Fruit fly (Drosophila melanogaster) whole organism, wandering third instar larva: ENCODE measurements around the gene bowl.

ENCODE experiments used
- Dif ChIP-seq: fragments of 200-275, 200-300 bp; sonication (Bioruptor generic); optimal IDR thresholded peaks from 2 replicates; lab custom pipeline; 2018; ENCODE audit warnings: missing biosample characterization, missing genetic modification characterization; ENCODE audit not compliant: partially characterized antibody
- Hr83 ChIP-seq: fragments of 200-300 bp; sonication (Bioruptor generic); optimal IDR thresholded peaks from 2 replicates; lab custom pipeline; 2016; ENCODE audit warnings: missing biosample characterization, mild to moderate bottlenecking, missing genetic modification characterization, moderate library complexity; ENCODE audit not compliant: poor library complexity, severe bottlenecking
- N ChIP-seq: fragments of >200 bp; optimal IDR thresholded peaks from 2 replicates; lab custom pipeline; 2018; ENCODE audit warnings: missing biosample characterization, missing external identifiers, missing genetic modification characterization
- OdsH ChIP-seq: fragments of 200-800 bp; sonication (Bioruptor generic); optimal IDR thresholded peaks from 2 replicates; lab custom pipeline; 2016; ENCODE audit warnings: missing biosample characterization, mild to moderate bottlenecking, missing genetic modification characterization
- fru ChIP-seq: fragments of 200-800 bp; sonication (Bioruptor generic); optimal IDR thresholded peaks from 3 replicates; lab custom pipeline; 2016; ENCODE audit warnings: missing biosample characterization, mild to moderate bottlenecking, missing genetic modification characterization
- pan ChIP-seq: fragments of >200 bp; optimal IDR thresholded peaks from 2 replicates; lab custom pipeline; 2017
- psq ChIP-seq: fragments of 200-800 bp; sonication (Bioruptor generic); optimal IDR thresholded peaks from 3 replicates; lab custom pipeline; 2017; ENCODE audit warnings: missing biosample characterization, mild to moderate bottlenecking, missing genetic modification characterization, moderate library complexity
- rgr ChIP-seq: fragments of 200-800 bp; sonication (Bioruptor generic); optimal IDR thresholded peaks from 3 replicates; lab custom pipeline; 2016; ENCODE audit warnings: missing biosample characterization, mild to moderate bottlenecking, missing genetic modification characterization

- no peak for TF ChIP-seq N (GFP tag; lab: Kevin White, UChicago)
- TF ChIP-seq rgr (GFP tag; lab: Kevin White, UChicago): no peak
- TF ChIP-seq OdsH (GFP tag; lab: Kevin White, UChicago): no peak
- TF ChIP-seq psq (GFP tag; lab: Kevin White, UChicago): no peak
- no peak for TF ChIP-seq pan
- TF ChIP-seq fru (GFP tag; lab: Kevin White, UChicago): no peak
- no peak for TF ChIP-seq Hr83 (GFP tag; lab: Kevin White, UChicago)
- no peak for TF ChIP-seq Dif (GFP tag; lab: Kevin White, UChicago)
These were observed 40.4 kb upstream of the bowl start for dm6 chr2L:3731055-3731454.
